Worm (Caenorhabditis elegans) whole organism, L1 larva: ENCODE data around the gene mpk-1.

Experiments used
- fkh-4 ChIP-seq: sonication (generic microtip); optimal IDR thresholded peaks from 2 replicates; lab custom pipeline; 2016; ENCODE audit warnings: missing compliant biosample characterization, missing genetic modification characterization, borderline replicate concordance
- fos-1 ChIP-seq: fragments of 150-350 bp; optimal IDR thresholded peaks from 2 replicates; lab custom pipeline; 2014; ENCODE audit warnings: missing biosample characterization, missing genetic modification characterization
- nhr-84 ChIP-seq: sonication (generic microtip); optimal IDR thresholded peaks from 2 replicates; lab custom pipeline; 2017; ENCODE audit warnings: missing biosample characterization, missing genetic modification characterization
- sox-4 ChIP-seq: sonication (generic microtip); optimal IDR thresholded peaks from 2 replicates; lab custom pipeline; 2016; ENCODE audit warnings: missing genetic modification characterization, missing compliant biosample characterization

- TF ChIP-seq fos-1 (no peak), sox-4 (no peak), fkh-4 (tag; lab: Kevin White, UChicago) (no peak), nhr-84 (no peak)
Measured at ce11 chrIII:4204964-4205363, 22.9 kb downstream of the mpk-1 start.
